Worm (Caenorhabditis elegans) whole organism, L1 larva: ENCODE results near the gene Y54G2A.57.
A peak's percentile ranks its signal among the peaks of the same experiment; 100 is the strongest.

Source experiments
- C04F5.9 ChIP-seq: sonication (generic microtip); optimal IDR thresholded peaks from 2 replicates; lab custom pipeline; 2016; ENCODE audit warnings: missing genetic modification characterization, missing compliant biosample characterization
- C16A3.4 ChIP-seq: fragments of 150-350 bp; optimal IDR thresholded peaks from 2 replicates; lab custom pipeline; 2014; ENCODE audit warnings: missing biosample characterization, missing genetic modification characterization
- aha-1 ChIP-seq: fragments of 150-350 bp; optimal IDR thresholded peaks from 2 replicates; lab custom pipeline; 2014; ENCODE audit warnings: missing biosample characterization, missing genetic modification characterization
- alr-1 ChIP-seq: fragments of 200-800 bp; sonication (Bioruptor generic); optimal IDR thresholded peaks from 2 replicates; lab custom pipeline; 2018; ENCODE audit warnings: borderline replicate concordance, mild to moderate bottlenecking, missing genetic modification characterization, missing compliant biosample characterization
- ceh-8 ChIP-seq: fragments of 200-800 bp; sonication (Bioruptor generic); optimal IDR thresholded peaks from 2 replicates; lab custom pipeline; 2018; ENCODE audit warnings: mild to moderate bottlenecking, missing genetic modification characterization, moderate library complexity, missing compliant biosample characterization
- ceh-82 ChIP-seq, 3 experiments: fragments of 150-350 bp in 1 of 3; sonication (generic microtip) in 2 of 3; optimal IDR thresholded peaks; 2 replicates each; lab custom pipeline; 2014 to 2017; ENCODE audit warnings: missing biosample characterization in 3 of 3, missing genetic modification characterization in 3 of 3
- dpl-1 ChIP-seq, 3 experiments: fragments of 150-350 bp in 2 of 3; sonication (generic microtip) in 1 of 3; optimal IDR thresholded peaks; 2 replicates each; lab custom pipeline; 2014 to 2017; ENCODE audit warnings: missing biosample characterization in 3 of 3, missing genetic modification characterization in 3 of 3, missing genetic modification reagents in 3 of 3
- efl-1 ChIP-seq, 4 experiments: fragments of 150-350 bp; optimal IDR thresholded peaks in 3 of 4; peaks in 1 of 4; 1 replicate in 1 of 4; 2 replicates in 3 of 4; lab custom pipeline; 2014; ENCODE audit warnings: missing biosample characterization in 2 of 4, missing genetic modification characterization in 2 of 4, missing genetic modification reagents in 2 of 4
- efl-3 ChIP-seq: fragments of 200-800 bp; sonication (Bioruptor generic); optimal IDR thresholded peaks from 2 replicates; lab custom pipeline; 2018; ENCODE audit warnings: mild to moderate bottlenecking, missing genetic modification characterization, missing compliant biosample characterization
- egl-13 ChIP-seq: sonication (generic microtip); optimal IDR thresholded peaks from 2 replicates; lab custom pipeline; 2016; ENCODE audit warnings: missing genotype, missing genetic modification reagents, missing genetic modification characterization, missing compliant biosample characterization
- elt-2 ChIP-seq: sonication (generic microtip); optimal IDR thresholded peaks from 2 replicates; lab custom pipeline; 2016; ENCODE audit warnings: missing genetic modification characterization, mild to moderate bottlenecking, inconsistent platforms, missing compliant biosample characterization, missing genetic modification reagents
- ets-5 ChIP-seq: fragments of 200-800 bp; sonication (Bioruptor generic); IDR thresholded peaks from 2 replicates; pipeline ENCODE4 v1.3.6; 2022; ENCODE audit warnings: missing genetic modification characterization, missing compliant biosample characterization
- fkh-4 ChIP-seq: sonication (generic microtip); optimal IDR thresholded peaks from 2 replicates; lab custom pipeline; 2016; ENCODE audit warnings: missing compliant biosample characterization, missing genetic modification characterization, borderline replicate concordance
- fkh-8 ChIP-seq: sonication (generic microtip); optimal IDR thresholded peaks from 2 replicates; lab custom pipeline; 2016; ENCODE audit warnings: mild to moderate bottlenecking, missing genetic modification characterization, missing compliant biosample characterization
- grh-1 ChIP-seq: fragments of 200-800 bp; sonication (Bioruptor generic); IDR thresholded peaks from 2 replicates; pipeline ENCODE4 v1.3.6; 2022; ENCODE audit warnings: missing genetic modification reagents, missing genetic modification characterization, missing compliant biosample characterization
- irx-1 ChIP-seq: sonication (generic microtip); optimal IDR thresholded peaks from 2 replicates; lab custom pipeline; 2016; ENCODE audit warnings: missing genetic modification characterization, missing compliant biosample characterization
- isw-1 ChIP-seq: fragments of 200-800 bp; sonication (Bioruptor generic); IDR thresholded peaks from 2 replicates; pipeline ENCODE4 v1.3.6; 2022; ENCODE audit warnings: missing genetic modification characterization, missing compliant biosample characterization
- jun-1 ChIP-seq: fragments of 150-350 bp; optimal IDR thresholded peaks from 2 replicates; lab custom pipeline; 2014; ENCODE audit warnings: missing biosample characterization, missing genetic modification reagents, missing genetic modification characterization
- lin-13 ChIP-seq: fragments of 150-350 bp; optimal IDR thresholded peaks from 2 replicates; lab custom pipeline; 2014; ENCODE audit warnings: missing biosample characterization, missing genetic modification reagents, missing genetic modification characterization
- lin-14 ChIP-seq: fragments of 200-800 bp; sonication (Bioruptor generic); optimal IDR thresholded peaks from 2 replicates; lab custom pipeline; 2018; ENCODE audit warnings: mild to moderate bottlenecking, missing genetic modification characterization, moderate library complexity, missing compliant biosample characterization
- lin-15B ChIP-seq: fragments of 150-350 bp; sonication (generic microtip); optimal IDR thresholded peaks from 3 replicates; lab custom pipeline; 2014; ENCODE audit warnings: missing biosample characterization, missing genetic modification characterization
- lin-39 ChIP-seq: fragments of 150-350 bp; optimal IDR thresholded peaks from 2 replicates; lab custom pipeline; 2014; ENCODE audit warnings: missing biosample characterization, missing genetic modification reagents, missing genetic modification characterization
- lsy-2 ChIP-seq, 2 experiments: fragments of 150-350 bp; optimal IDR thresholded peaks; 2 replicates each; lab custom pipeline; 2014; ENCODE audit warnings: missing biosample characterization in 2 of 2, missing genetic modification characterization in 2 of 2
- mab-9 ChIP-seq: fragments of 200-800 bp; sonication (Bioruptor generic); IDR thresholded peaks from 2 replicates; pipeline ENCODE4 v1.3.6; 2022; ENCODE audit warnings: missing genetic modification reagents, missing genetic modification characterization, missing compliant biosample characterization
- mef-2 ChIP-seq: fragments of 150-350 bp; optimal IDR thresholded peaks from 2 replicates; lab custom pipeline; 2014; ENCODE audit warnings: missing biosample characterization, missing genetic modification characterization
- mep-1 ChIP-seq: fragments of 150-350 bp; optimal IDR thresholded peaks from 2 replicates; lab custom pipeline; 2014; ENCODE audit warnings: missing biosample characterization, missing genetic modification characterization
- nhr-11 ChIP-seq: fragments of 150-350 bp; optimal IDR thresholded peaks from 2 replicates; lab custom pipeline; 2014; ENCODE audit warnings: missing biosample characterization, missing genetic modification characterization
- nhr-19 ChIP-seq: fragments of 200-800 bp; sonication (Bioruptor generic); conservative IDR thresholded peaks from 2 replicates; pipeline ENCODE4 v1.3.6; 2022; ENCODE audit warnings: missing genetic modification characterization, missing compliant biosample characterization
- nhr-20 ChIP-seq: sonication (generic microtip); optimal IDR thresholded peaks from 2 replicates; lab custom pipeline; 2016; ENCODE audit warnings: mild to moderate bottlenecking, missing genetic modification characterization, missing compliant biosample characterization
- nhr-28 ChIP-seq: fragments of 150-350 bp; optimal IDR thresholded peaks from 2 replicates; lab custom pipeline; 2014; ENCODE audit warnings: missing biosample characterization, missing genetic modification characterization
- nhr-47 ChIP-seq: sonication (generic microtip); optimal IDR thresholded peaks from 2 replicates; lab custom pipeline; 2016; ENCODE audit warnings: mild to moderate bottlenecking, missing genetic modification characterization, moderate library complexity, missing compliant biosample characterization
- nhr-76 ChIP-seq: sonication (generic microtip); optimal IDR thresholded peaks from 2 replicates; lab custom pipeline; 2017; ENCODE audit warnings: missing biosample characterization, missing genetic modification characterization
- nhr-77 ChIP-seq: fragments of 150-350 bp; optimal IDR thresholded peaks from 2 replicates; lab custom pipeline; 2014; ENCODE audit warnings: missing biosample characterization, missing genetic modification characterization
- nhr-84 ChIP-seq: sonication (generic microtip); optimal IDR thresholded peaks from 2 replicates; lab custom pipeline; 2017; ENCODE audit warnings: missing biosample characterization, missing genetic modification characterization
- pag-3 ChIP-seq: sonication (generic microtip); optimal IDR thresholded peaks from 2 replicates; lab custom pipeline; 2017; ENCODE audit warnings: missing genetic modification characterization, mild to moderate bottlenecking, missing compliant biosample characterization, antibody characterized with exemption, borderline replicate concordance; ENCODE audit not compliant: insufficient read depth
- pax-3 ChIP-seq: fragments of 200-800 bp; sonication (Bioruptor generic); optimal IDR thresholded peaks from 2 replicates; lab custom pipeline; 2018; ENCODE audit warnings: mild to moderate bottlenecking, missing genetic modification characterization, moderate library complexity, missing compliant biosample characterization
- pqm-1 ChIP-seq: sonication (generic microtip); optimal IDR thresholded peaks from 3 replicates; lab custom pipeline; 2017; ENCODE audit warnings: missing biosample characterization, missing genetic modification characterization
- rnt-1 ChIP-seq: sonication (generic microtip); optimal IDR thresholded peaks from 2 replicates; lab custom pipeline; 2016; ENCODE audit warnings: mild to moderate bottlenecking, missing genetic modification characterization, moderate library complexity, missing compliant biosample characterization
- snu-23 ChIP-seq: sonication (generic microtip); optimal IDR thresholded peaks from 2 replicates; lab custom pipeline; 2016; ENCODE audit warnings: missing genetic modification characterization, missing compliant biosample characterization
- sox-4 ChIP-seq: sonication (generic microtip); optimal IDR thresholded peaks from 2 replicates; lab custom pipeline; 2016; ENCODE audit warnings: missing genetic modification characterization, missing compliant biosample characterization
- swsn-7 ChIP-seq: sonication (generic microtip); optimal IDR thresholded peaks from 2 replicates; lab custom pipeline; 2016; ENCODE audit warnings: missing genetic modification characterization, missing compliant biosample characterization
- tbx-2 ChIP-seq: sonication (generic microtip); optimal IDR thresholded peaks from 2 replicates; lab custom pipeline; 2016; ENCODE audit warnings: missing genetic modification characterization, missing compliant biosample characterization
- tlp-1 ChIP-seq: fragments of 150-350 bp; optimal IDR thresholded peaks from 2 replicates; lab custom pipeline; 2014; ENCODE audit warnings: missing biosample characterization, missing genetic modification characterization
- unc-98 ChIP-seq: fragments of 200-800 bp; sonication (Bioruptor generic); IDR thresholded peaks from 2 replicates; pipeline ENCODE4 v1.3.6; 2022; ENCODE audit warnings: missing genetic modification characterization, missing compliant biosample characterization
- xbp-1 ChIP-seq: sonication (generic microtip); optimal IDR thresholded peaks from 2 replicates; lab custom pipeline; 2016; ENCODE audit warnings: missing genetic modification characterization, missing compliant biosample characterization
- zag-1 ChIP-seq: fragments of 150-350 bp; optimal IDR thresholded peaks from 2 replicates; lab custom pipeline; 2014; ENCODE audit warnings: missing biosample characterization, missing genetic modification characterization
- zip-4 ChIP-seq: fragments of 200-800 bp; sonication (Bioruptor generic); optimal IDR thresholded peaks from 2 replicates; lab custom pipeline; 2018; ENCODE audit warnings: mild to moderate bottlenecking, missing genetic modification characterization, moderate library complexity, missing compliant biosample characterization
- ztf-11 ChIP-seq, 2 experiments: sonication (generic microtip); optimal IDR thresholded peaks; 2 replicates each; lab custom pipeline; 2016 to 2017; ENCODE audit warnings: missing genetic modification characterization in 2 of 2, missing biosample characterization in 1 of 2, missing compliant biosample characterization in 1 of 2
- ztf-4 ChIP-seq: fragments of 150-350 bp; optimal IDR thresholded peaks from 2 replicates; lab custom pipeline; 2014; ENCODE audit warnings: missing biosample characterization, missing genetic modification characterization

The Y54G2A.57 gene

ce11 chrIV:2995372-2995771, 25.6 kb downstream of the Y54G2A.57 start, which contains the start of gene Y54G2A.26:
Gene Y54G2A.26 (minus strand): TSS chrIV:2995472.
- TF ChIP-seq nhr-84 (no peak), snu-23 (GFP tag; lab: Kevin White, UChicago) (no peak), pag-3 (tag; lab: Kevin White, UChicago) (no peak), nhr-47 (no peak), sox-4 (tag; lab: Kevin White, UChicago) (no peak), zag-1 (tag; lab: Kevin White, UChicago) (no peak), lin-13 (GFP tag; lab: Kevin White, UChicago) (no peak), lin-15B (tag; lab: Kevin White, UChicago) (no peak), ztf-4 (tag; lab: Kevin White, UChicago) (no peak), mab-9 (GFP tag; lab: Robert Waterston, UW) (no peak), tlp-1 (tag; lab: Kevin White, UChicago) (no peak), nhr-20 (tag; lab: Kevin White, UChicago) (no peak), mep-1 (tag; lab: Kevin White, UChicago) (no peak), ets-5 (GFP tag; lab: Robert Waterston, UW) (no peak), isw-1 (no peak), ceh-82 (tag; optimal IDR thresholded peaks at IDR 0.05; lab: Kevin White, UChicago) (no peak), aha-1 (tag; lab: Kevin White, UChicago) (no peak)
- TF ChIP-seq, all 84 proteins: peak for 0

- TF ChIP-seq unc-98 (GFP tag; lab: Robert Waterston, UW) = no peak
- no peak for TF ChIP-seq jun-1 (tag; lab: Kevin White, UChicago)
- TF ChIP-seq nhr-84 = no peak
- TF ChIP-seq fkh-4 (tag; lab: Kevin White, UChicago) = no peak
- TF ChIP-seq nhr-19 (GFP tag; lab: Robert Waterston, UW) = no peak
- no peak for TF ChIP-seq xbp-1 (tag; lab: Kevin White, UChicago)
- peak; percentile 8 for TF ChIP-seq mep-1 (tag; lab: Kevin White, UChicago)
- TF ChIP-seq tbx-2 = no peak
- TF ChIP-seq alr-1 (tag; lab: Kevin White, UChicago) = no peak
- TF ChIP-seq pax-3 (tag; lab: Kevin White, UChicago) = no peak
- no peak for TF ChIP-seq C16A3.4 (tag; lab: Kevin White, UChicago)
- TF ChIP-seq mef-2 (tag; lab: Kevin White, UChicago) = no peak
- no peak for TF ChIP-seq C04F5.9 (tag; lab: Kevin White, UChicago)
- no peak for TF ChIP-seq ztf-11 (tag; optimal IDR thresholded peaks at IDR 0.05; lab: Kevin White, UChicago)
- TF ChIP-seq nhr-77 (tag; lab: Kevin White, UChicago) = no peak
- no peak for TF ChIP-seq nhr-28 (tag; lab: Kevin White, UChicago)
- TF ChIP-seq pqm-1 (tag; lab: Kevin White, UChicago) = no peak
- no peak for TF ChIP-seq ztf-4 (tag; lab: Kevin White, UChicago)
- no peak for TF ChIP-seq zip-4 (GFP tag; lab: Kevin White, UChicago)
- no peak for TF ChIP-seq lsy-2 (tag; optimal IDR thresholded peaks at IDR 0.05; lab: Kevin White, UChicago)
- no peak for TF ChIP-seq ets-5 (GFP tag; lab: Robert Waterston, UW)
- TF ChIP-seq nhr-76 (tag; lab: Kevin White, UChicago) = no peak
- peak in 1 of 3 experiments; percentile 11 for TF ChIP-seq ceh-82 (tag; optimal IDR thresholded peaks at IDR 0.05; lab: Kevin White, UChicago)
- TF ChIP-seq ceh-8 = peak; percentile 61
- no peak for TF ChIP-seq lin-39 (tag; lab: Kevin White, UChicago)
- TF ChIP-seq nhr-11 (tag; lab: Kevin White, UChicago) = no peak
- TF ChIP-seq efl-3 (GFP tag; lab: Kevin White, UChicago) = no peak
- no peak for TF ChIP-seq irx-1 (tag; lab: Kevin White, UChicago)
- no peak for TF ChIP-seq fkh-8 (tag; lab: Kevin White, UChicago)
- no peak for TF ChIP-seq grh-1
- peak; percentile 34 for TF ChIP-seq rnt-1 (tag; lab: Kevin White, UChicago)
- TF ChIP-seq lin-14 (GFP tag; lab: Kevin White, UChicago) = peak; percentile 73
- no peak for TF ChIP-seq dpl-1 (GFP tag; optimal IDR thresholded peaks at IDR 0.05; lab: Kevin White, UChicago)
- TF ChIP-seq swsn-7 (tag; lab: Kevin White, UChicago) = no peak
- TF ChIP-seq elt-2 (tag; lab: Kevin White, UChicago) = no peak
- TF ChIP-seq efl-1 (optimal IDR thresholded peaks at IDR 0.05; lab: Kevin White, UChicago) = no peak
- TF ChIP-seq efl-1 (GFP tag; optimal IDR thresholded peaks at IDR 0.05 in 1 of 2; lab: Kevin White, UChicago) = peak in 1 of 2 experiments; percentile 6
- no peak for TF ChIP-seq egl-13
- TF ChIP-seq, all 84 proteins: peak for 6
Observed at ce11 chrIV:2997302-2997701, 27.6 kb downstream of the Y54G2A.57 start.
